Fruit fly (Drosophila melanogaster) whole organism, wandering third instar larva: ENCODE data around the gene CSN3.

Experiments
- Hr83 ChIP-seq: fragments of 200-300 bp; sonication (Bioruptor generic); optimal IDR thresholded peaks from 2 replicates; lab custom pipeline; 2016; ENCODE audit warnings: missing biosample characterization, mild to moderate bottlenecking, missing genetic modification characterization, moderate library complexity; ENCODE audit not compliant: poor library complexity, severe bottlenecking
- Myc ChIP-seq: fragments of >200 bp; optimal IDR thresholded peaks from 2 replicates; lab custom pipeline; 2017
- N ChIP-seq: fragments of >200 bp; optimal IDR thresholded peaks from 2 replicates; lab custom pipeline; 2018; ENCODE audit warnings: missing biosample characterization, missing external identifiers, missing genetic modification characterization
- h ChIP-seq: fragments of 200-800 bp; sonication (Bioruptor generic); optimal IDR thresholded peaks from 3 replicates; lab custom pipeline; 2016; ENCODE audit warnings: missing biosample characterization, mild to moderate bottlenecking, missing genetic modification characterization
- psq ChIP-seq: fragments of 200-800 bp; sonication (Bioruptor generic); optimal IDR thresholded peaks from 3 replicates; lab custom pipeline; 2017; ENCODE audit warnings: missing biosample characterization, mild to moderate bottlenecking, missing genetic modification characterization, moderate library complexity

DNA sequence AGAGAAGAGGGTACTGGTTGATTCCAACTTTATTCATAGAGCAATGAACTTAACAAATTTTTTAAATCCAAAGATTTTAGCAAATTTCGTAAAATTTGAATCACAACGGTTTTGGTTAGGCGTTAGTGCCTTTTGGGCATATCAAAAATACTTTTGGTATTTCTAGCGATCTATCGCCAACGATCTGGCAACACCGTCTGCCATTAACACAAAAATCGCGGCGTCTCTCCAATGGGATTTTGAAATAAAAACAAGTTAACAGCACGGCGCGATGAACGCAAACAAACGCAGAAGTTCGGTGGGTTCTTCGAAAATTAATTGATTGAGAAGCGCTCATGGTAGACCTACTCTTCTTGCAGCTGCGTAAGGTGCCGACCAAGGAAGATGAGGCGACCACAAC, 41.2 kb downstream of the CSN3 start, which contains the start of gene Spc105R:
- TF ChIP-seq Myc (lab: Kevin White, UChicago) (no peak), psq (GFP tag; lab: Kevin White, UChicago) (no peak), N (GFP tag; lab: Kevin White, UChicago) (no peak), Hr83 (GFP tag; lab: Kevin White, UChicago) (no peak), h (GFP tag; lab: Kevin White, UChicago) (no peak)
